Worm (Caenorhabditis elegans) whole organism, late embryonic: Measurements from ENCODE around the gene try-11.

Source experiments
- C08G9.2 ChIP-seq: sonication (generic microtip); optimal IDR thresholded peaks from 2 replicates; lab custom pipeline; 2016; ENCODE audit warnings: mild to moderate bottlenecking, missing genetic modification characterization, moderate library complexity, missing compliant biosample characterization
- hlh-30 ChIP-seq: sonication (generic microtip); optimal IDR thresholded peaks from 2 replicates; lab custom pipeline; 2017; ENCODE audit warnings: antibody characterized with exemption, missing genetic modification characterization, missing compliant biosample characterization; ENCODE audit not compliant: insufficient read depth
- npax-4 ChIP-seq: sonication (generic microtip); optimal IDR thresholded peaks from 2 replicates; lab custom pipeline; 2016; ENCODE audit warnings: missing genetic modification characterization, missing compliant biosample characterization
- pha-4 ChIP-seq: fragments of 150-350 bp; optimal IDR thresholded peaks from 2 replicates; lab custom pipeline; 2018; ENCODE audit warnings: missing biosample characterization, missing genetic modification reagents, missing genetic modification characterization
- unc-42 ChIP-seq: sonication (generic microtip); optimal IDR thresholded peaks from 2 replicates; lab custom pipeline; 2016; ENCODE audit warnings: missing genotype, missing genetic modification characterization, missing compliant biosample characterization

DNA sequence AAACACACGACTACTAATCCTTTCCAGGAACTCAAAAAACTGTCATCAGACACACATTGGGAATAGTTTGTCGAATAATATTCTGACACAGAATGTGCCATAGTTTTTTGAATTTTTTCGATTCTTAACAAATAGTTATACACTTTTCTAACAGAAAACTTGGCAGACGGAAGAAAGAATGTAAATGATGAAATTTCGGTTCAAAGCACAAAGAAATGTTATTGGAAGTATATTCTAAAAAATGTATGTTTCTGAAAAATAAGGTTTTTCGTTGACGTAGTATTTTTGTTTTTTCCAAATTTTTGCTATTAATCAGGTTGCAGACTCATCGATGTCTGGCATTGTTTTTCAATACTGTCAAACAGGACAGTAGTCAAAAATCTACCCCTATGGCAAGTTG is 9.4 kb downstream of the try-11 start, which contains the start of gene srh-92:
- TF ChIP-seq npax-4 (tag; lab: Kevin White, UChicago) (no peak), pha-4 (tag; lab: Kevin White, UChicago) (no peak), C08G9.2 (tag; lab: Kevin White, UChicago) (no peak), unc-42 (no peak), hlh-30 (tag; lab: Kevin White, UChicago) (no peak)
